Worm (Caenorhabditis elegans): Measurements from ENCODE around the gene C14C6.5.

Gene C14C6.5

ce11 chrV:559940-560339 is 23.5 kb downstream of the C14C6.5 start, which contains the start of gene srx-7:
TSS of gene srx-7 (plus strand) at chrV:560195.
- TF ChIP-seq ztf-11 (tag; optimal IDR thresholded peaks at IDR 0.05) (no peak), snpc-4 (tag; optimal IDR thresholded peaks at IDR 0.05) (no peak), ceh-83 (GFP tag; optimal IDR thresholded peaks at IDR 0.05) (no peak), cnd-1 (tag; optimal IDR thresholded peaks at IDR 0.05) (no peak), nhr-12 (tag; optimal IDR thresholded peaks at IDR 0.05) (no peak)

ce11 chrV:562834-563233 is 26.4 kb downstream of the C14C6.5 start, which contains the start of gene C14C6.2:
TSS of gene C14C6.2 (plus strand) at chrV:563134.
- no peak for TF ChIP-seq sem-2 (GFP tag; optimal IDR thresholded peaks at IDR 0.05)
- no peak for TF ChIP-seq ham-2 (GFP tag; optimal IDR thresholded peaks at IDR 0.05)
- no peak for TF ChIP-seq ceh-43 (GFP tag; optimal IDR thresholded peaks at IDR 0.05)
- no peak for TF ChIP-seq snpc-4 (tag; optimal IDR thresholded peaks at IDR 0.05)
- TF ChIP-seq pha-4 (tag; optimal IDR thresholded peaks at IDR 0.05), result no peak
- no peak for TF ChIP-seq ceh-83 (GFP tag; optimal IDR thresholded peaks at IDR 0.05)
- no peak for TF ChIP-seq mep-1 (tag; optimal IDR thresholded peaks at IDR 0.05)
- TF ChIP-seq nhr-2 (tag; optimal IDR thresholded peaks at IDR 0.05), result no peak
- TF ChIP-seq unc-62 (GFP tag; optimal IDR thresholded peaks at IDR 0.05), result no peak
- no peak for TF ChIP-seq nhr-76 (tag; optimal IDR thresholded peaks at IDR 0.05)
- no peak for TF ChIP-seq drap-1 (GFP tag; optimal IDR thresholded peaks at IDR 0.05)
- TF ChIP-seq sptf-1 (tag; optimal IDR thresholded peaks at IDR 0.05), result no peak
- no peak for TF ChIP-seq mab-5 (tag; optimal IDR thresholded peaks at IDR 0.05)
- TF ChIP-seq lin-13 (tag; optimal IDR thresholded peaks at IDR 0.05), result no peak
- TF ChIP-seq ceh-39 (tag; optimal IDR thresholded peaks at IDR 0.05), result no peak
- no peak for TF ChIP-seq cnd-1 (tag; optimal IDR thresholded peaks at IDR 0.05)

- TF ChIP-seq unc-62 (GFP tag; optimal IDR thresholded peaks at IDR 0.05) (no peak), lin-13 (tag; optimal IDR thresholded peaks at IDR 0.05) (no peak), zip-8 (tag; optimal IDR thresholded peaks at IDR 0.05) (no peak), ham-2 (GFP tag; optimal IDR thresholded peaks at IDR 0.05) (no peak), tbx-8 (GFP tag; optimal IDR thresholded peaks at IDR 0.05) (no peak), cnd-1 (tag; optimal IDR thresholded peaks at IDR 0.05) (no peak), lin-32 (GFP tag; optimal IDR thresholded peaks at IDR 0.05) (no peak), pha-4 (tag; optimal IDR thresholded peaks at IDR 0.05) (no peak), bed-3 (GFP tag; optimal IDR thresholded peaks at IDR 0.05) (no peak), blmp-1 (tag; optimal IDR thresholded peaks at IDR 0.05) (no peak), sptf-1 (tag; optimal IDR thresholded peaks at IDR 0.05) (no peak), nhr-12 (tag; optimal IDR thresholded peaks at IDR 0.05) (no peak), ceh-43 (GFP tag; optimal IDR thresholded peaks at IDR 0.05) (no peak)
These were observed 29.6 kb downstream of the C14C6.5 start, which contains the start of gene sri-73 for ce11 chrV:565984-566383. TSS of gene sri-73 (minus strand) at chrV:566084.

- TF ChIP-seq nhr-12 (tag; optimal IDR thresholded peaks at IDR 0.05) (no peak), ceh-83 (GFP tag; optimal IDR thresholded peaks at IDR 0.05) (no peak), cnd-1 (tag; optimal IDR thresholded peaks at IDR 0.05) (no peak), sptf-1 (tag; optimal IDR thresholded peaks at IDR 0.05) (no peak), lsy-2 (tag; optimal IDR thresholded peaks at IDR 0.05) (no peak)
These were observed 31.7 kb downstream of the C14C6.5 start, which contains the start of gene sri-72 for ce11 chrV:568105-568504. TSS of gene sri-72 (minus strand) at chrV:568205.

- TF ChIP-seq ces-1 (GFP tag; optimal IDR thresholded peaks at IDR 0.05), result no peak
- TF ChIP-seq ceh-83 (GFP tag; optimal IDR thresholded peaks at IDR 0.05), result no peak
- no peak for TF ChIP-seq nhr-237 (tag; optimal IDR thresholded peaks at IDR 0.05)
- TF ChIP-seq M03D4.4 (tag; optimal IDR thresholded peaks at IDR 0.05), result no peak
- TF ChIP-seq mls-2 (tag; optimal IDR thresholded peaks at IDR 0.05), result no peak
- no peak for TF ChIP-seq cnd-1 (tag; optimal IDR thresholded peaks at IDR 0.05)
- no peak for TF ChIP-seq lsy-2 (tag; optimal IDR thresholded peaks at IDR 0.05)
- no peak for TF ChIP-seq ham-2 (GFP tag; optimal IDR thresholded peaks at IDR 0.05)
- no peak for TF ChIP-seq pha-4 (tag; optimal IDR thresholded peaks at IDR 0.05)
- TF ChIP-seq mep-1 (tag; optimal IDR thresholded peaks at IDR 0.05), result no peak
- no peak for TF ChIP-seq mab-5 (tag; optimal IDR thresholded peaks at IDR 0.05)
- TF ChIP-seq elt-1 (tag; optimal IDR thresholded peaks at IDR 0.05; ENCODE audit: borderline replicate concordance, insufficient read depth), result no peak
- TF ChIP-seq unc-62 (GFP tag; optimal IDR thresholded peaks at IDR 0.05), result no peak
- no peak for TF ChIP-seq nhr-28 (tag; optimal IDR thresholded peaks at IDR 0.05)
- no peak for TF ChIP-seq elt-3 (tag; optimal IDR thresholded peaks at IDR 0.05)
- TF ChIP-seq ceh-43 (GFP tag; optimal IDR thresholded peaks at IDR 0.05), result no peak
These were observed 38.2 kb downstream of the C14C6.5 start, which contains the start of gene C14C6.13 for ce11 chrV:574639-575038. TSS of gene C14C6.13 (minus strand) at chrV:574739.
